Fruit fly (Drosophila melanogaster) whole organism, embryonic: ENCODE measurements around the gene Pop5.
A peak's percentile ranks its signal among the peaks of the same experiment; 100 is the strongest.

Source experiments
- Asciz ChIP-seq: fragments of 200-800 bp; sonication (Bioruptor generic); optimal IDR thresholded peaks from 2 replicates; lab custom pipeline; 2017; ENCODE audit warnings: missing biosample characterization, mild to moderate bottlenecking, missing genetic modification characterization, missing genetic modification reagents
- Atf3 ChIP-seq: fragments of 200-800 bp; sonication (Bioruptor generic); optimal IDR thresholded peaks from 3 replicates; lab custom pipeline; 2016; ENCODE audit warnings: missing biosample characterization, missing genetic modification characterization
- CG10274 ChIP-seq: fragments of 200-800 bp; sonication (Bioruptor generic); optimal IDR thresholded peaks from 3 replicates; lab custom pipeline; 2017; ENCODE audit warnings: missing biosample characterization, mild to moderate bottlenecking, missing genetic modification characterization
- CG10979 ChIP-seq: fragments of 200-800 bp; sonication (Bioruptor generic); optimal IDR thresholded peaks from 2 replicates; lab custom pipeline; 2018; ENCODE audit warnings: missing biosample characterization, mild to moderate bottlenecking, missing genetic modification characterization, moderate library complexity
- CG11723 ChIP-seq: fragments of 200-800 bp; sonication (Bioruptor generic); optimal IDR thresholded peaks from 2 replicates; lab custom pipeline; 2017; ENCODE audit warnings: missing biosample characterization, mild to moderate bottlenecking, missing genetic modification characterization
- CG12104 ChIP-seq: fragments of 200-800 bp; sonication (Bioruptor generic); optimal IDR thresholded peaks from 3 replicates; lab custom pipeline; 2016; ENCODE audit warnings: missing biosample characterization, missing genetic modification characterization
- CG12391 ChIP-seq: fragments of 200-800 bp; sonication (Bioruptor generic); optimal IDR thresholded peaks from 3 replicates; lab custom pipeline; 2018; ENCODE audit warnings: missing biosample characterization, mild to moderate bottlenecking, missing genetic modification characterization, moderate library complexity
- CG12744 ChIP-seq: fragments of 200-800 bp; sonication (Bioruptor generic); optimal IDR thresholded peaks from 2 replicates; lab custom pipeline; 2016; ENCODE audit warnings: missing biosample characterization, missing genetic modification characterization
- CG15269 ChIP-seq: fragments of 200-800 bp; sonication (Bioruptor generic); optimal IDR thresholded peaks from 2 replicates; lab custom pipeline; 2018; ENCODE audit warnings: missing biosample characterization, mild to moderate bottlenecking, missing genetic modification characterization, moderate library complexity
- CG18011 ChIP-seq: fragments of 200-800 bp; sonication (Bioruptor generic); optimal IDR thresholded peaks from 2 replicates; lab custom pipeline; 2017; ENCODE audit warnings: missing biosample characterization, missing genetic modification characterization, mild to moderate bottlenecking, moderate library complexity, missing genotype
- CG32532 ChIP-seq: fragments of 200-800 bp; sonication (Bioruptor generic); IDR thresholded peaks from 2 replicates; pipeline ENCODE4 v1.3.6; 2022; ENCODE audit warnings: missing biosample characterization, missing genetic modification characterization
- CG3281 ChIP-seq: fragments of 200-800 bp; sonication (Bioruptor generic); optimal IDR thresholded peaks from 3 replicates; lab custom pipeline; 2017; ENCODE audit warnings: missing biosample characterization, mild to moderate bottlenecking, missing genetic modification characterization
- CG4282 ChIP-seq: fragments of 200-800 bp; sonication (Bioruptor generic); optimal IDR thresholded peaks from 2 replicates; lab custom pipeline; 2016; ENCODE audit warnings: missing biosample characterization, missing genetic modification characterization
- CG4360 ChIP-seq: fragments of 200-800 bp; sonication (Bioruptor generic); IDR thresholded peaks from 2 replicates; pipeline ENCODE4 v1.3.6; 2022; ENCODE audit warnings: missing biosample characterization, missing genetic modification characterization
- CG43689 ChIP-seq: fragments of 200-800 bp; sonication (Bioruptor generic); IDR thresholded peaks from 2 replicates; pipeline ENCODE4 v1.3.6; 2022; ENCODE audit warnings: missing biosample characterization, missing genetic modification characterization
- CG4617 ChIP-seq: fragments of 200-800 bp; sonication (Bioruptor generic); optimal IDR thresholded peaks from 3 replicates; lab custom pipeline; 2016; ENCODE audit warnings: missing biosample characterization, missing genetic modification characterization, borderline replicate concordance
- CG5245 ChIP-seq: fragments of 200-800 bp; sonication (Bioruptor generic); optimal IDR thresholded peaks from 3 replicates; lab custom pipeline; 2016; ENCODE audit warnings: missing biosample characterization, missing genetic modification characterization
- CG6765 ChIP-seq: fragments of 200-800 bp; sonication (Bioruptor generic); optimal IDR thresholded peaks from 3 replicates; lab custom pipeline; 2017; ENCODE audit warnings: missing biosample characterization, mild to moderate bottlenecking, missing genetic modification characterization
- CHES-1-like ChIP-seq: fragments of 200-800 bp; sonication (Bioruptor generic); optimal IDR thresholded peaks from 2 replicates; lab custom pipeline; 2016; ENCODE audit warnings: missing biosample characterization, missing genetic modification characterization
- Drgx ChIP-seq: fragments of 200-800 bp; sonication (Bioruptor generic); IDR thresholded peaks from 2 replicates; pipeline ENCODE4 v1.3.6; 2022; ENCODE audit warnings: missing biosample characterization, missing genetic modification characterization
- HLHmδ ChIP-seq: fragments of 200-800 bp; sonication (Bioruptor generic); optimal IDR thresholded peaks from 2 replicates; lab custom pipeline; 2018; ENCODE audit warnings: missing biosample characterization, mild to moderate bottlenecking, missing genetic modification characterization, moderate library complexity
- Hr39 ChIP-seq: fragments of >200 bp; optimal IDR thresholded peaks from 2 replicates; lab custom pipeline; 2017
- Max ChIP-seq: fragments of 200-800 bp; sonication (Bioruptor generic); optimal IDR thresholded peaks from 2 replicates; lab custom pipeline; 2016; ENCODE audit warnings: missing biosample characterization, mild to moderate bottlenecking, missing genetic modification characterization
- Nf-YC ChIP-seq: fragments of 200-800 bp; optimal IDR thresholded peaks from 3 replicates; lab custom pipeline; 2019; ENCODE audit warnings: missing biosample characterization, mild to moderate bottlenecking, missing genetic modification characterization, moderate library complexity
- Poxn ChIP-seq: fragments of 200-800 bp; sonication (Bioruptor generic); IDR thresholded peaks from 2 replicates; pipeline ENCODE4 v1.3.6; 2022; ENCODE audit warnings: missing biosample characterization, missing genetic modification characterization
- Ptx1 ChIP-seq: fragments of 200-800 bp; sonication (Bioruptor generic); IDR thresholded peaks from 2 replicates; pipeline ENCODE4 v1.3.6; 2022; ENCODE audit warnings: missing biosample characterization, missing genetic modification characterization
- Sox100B ChIP-seq: fragments of 200-800 bp; sonication (Bioruptor generic); optimal IDR thresholded peaks from 3 replicates; lab custom pipeline; 2018; ENCODE audit warnings: missing biosample characterization, mild to moderate bottlenecking, missing genetic modification characterization
- Taf1 ChIP-seq: fragments of 200-800 bp; sonication (Bioruptor generic); IDR thresholded peaks from 2 replicates; pipeline ENCODE4 v1.3.6; 2022; ENCODE audit warnings: missing biosample characterization, missing genetic modification characterization
- Tbp ChIP-seq: fragments of >200 bp; optimal IDR thresholded peaks from 2 replicates; lab custom pipeline; 2018; ENCODE audit warnings: missing biosample characterization, missing genetic modification characterization
- YL-1 ChIP-seq: fragments of 200-800 bp; sonication (Bioruptor generic); optimal IDR thresholded peaks from 3 replicates; lab custom pipeline; 2017; ENCODE audit warnings: missing biosample characterization, mild to moderate bottlenecking, missing genetic modification characterization
- az2 ChIP-seq: fragments of 200-800 bp; sonication (Bioruptor generic); optimal IDR thresholded peaks from 3 replicates; lab custom pipeline; 2016; ENCODE audit warnings: missing biosample characterization, missing genetic modification characterization
- bab2 ChIP-seq: fragments of 200-800 bp; sonication (Bioruptor generic); optimal IDR thresholded peaks from 2 replicates; lab custom pipeline; 2016; ENCODE audit warnings: missing biosample characterization, missing genetic modification characterization
- br ChIP-seq: fragments of >200 bp; optimal IDR thresholded peaks from 2 replicates; lab custom pipeline; 2017
- bsh ChIP-seq, 2 experiments: fragments of 200-800 bp; sonication (Bioruptor generic); optimal IDR thresholded peaks; 2 replicates each; lab custom pipeline; 2017 to 2018; ENCODE audit warnings: mild to moderate bottlenecking in 2 of 2, missing biosample characterization in 2 of 2, missing genetic modification characterization in 2 of 2, moderate library complexity in 1 of 2
- btn ChIP-seq: fragments of 200-800 bp; sonication (Bioruptor generic); optimal IDR thresholded peaks from 2 replicates; lab custom pipeline; 2016; ENCODE audit warnings: missing biosample characterization, missing genetic modification characterization
- ci ChIP-seq: fragments of 200-800 bp; sonication (Bioruptor generic); IDR thresholded peaks from 3 replicates; pipeline ENCODE4 v1.3.6; 2022; ENCODE audit warnings: missing biosample characterization, missing genetic modification characterization
- cwo ChIP-seq: fragments of 200-800 bp; sonication (Bioruptor generic); optimal IDR thresholded peaks from 3 replicates; lab custom pipeline; 2017; ENCODE audit warnings: missing biosample characterization, missing genetic modification characterization, mild to moderate bottlenecking, moderate library complexity, missing genetic modification reagents
- dati ChIP-seq: fragments of 200-800 bp; sonication (Bioruptor generic); IDR thresholded peaks from 2 replicates; pipeline ENCODE4 v1.3.6; 2022; ENCODE audit warnings: missing biosample characterization, missing genetic modification characterization
- dysf ChIP-seq: fragments of 200-800 bp; sonication (Bioruptor generic); IDR thresholded peaks from 3 replicates; pipeline ENCODE4 v1.3.6; 2022; ENCODE audit warnings: missing biosample characterization, missing genetic modification characterization
- emc ChIP-seq: fragments of 200-800 bp; sonication (Bioruptor generic); optimal IDR thresholded peaks from 2 replicates; lab custom pipeline; 2016; ENCODE audit warnings: missing biosample characterization, missing genetic modification characterization
- fru ChIP-seq: fragments of >200 bp; optimal IDR thresholded peaks from 2 replicates; lab custom pipeline; 2017
- gce ChIP-seq: fragments of 200-800 bp; sonication (Bioruptor generic); IDR thresholded peaks from 3 replicates; pipeline ENCODE4 v1.3.6; 2022; ENCODE audit warnings: missing biosample characterization, missing genetic modification characterization
- insv ChIP-seq, 2 experiments: fragments of 200-800 bp; sonication (Bioruptor generic); optimal IDR thresholded peaks; 3 replicates each; lab custom pipeline; 2016 to 2018; ENCODE audit warnings: missing biosample characterization in 2 of 2, missing genetic modification characterization in 2 of 2
- mld ChIP-seq: fragments of 200-800 bp; sonication (Bioruptor generic); IDR thresholded peaks from 3 replicates; pipeline ENCODE4 v1.3.6; 2022; ENCODE audit warnings: missing biosample characterization, missing genetic modification characterization; ENCODE audit not compliant: partially characterized antibody
- nau ChIP-seq: fragments of 200-800 bp; sonication (Bioruptor generic); optimal IDR thresholded peaks from 3 replicates; lab custom pipeline; 2017; ENCODE audit warnings: missing biosample characterization, mild to moderate bottlenecking, missing genetic modification characterization, missing genetic modification reagents
- pita ChIP-seq: fragments of 200-800 bp; sonication (Bioruptor generic); optimal IDR thresholded peaks from 2 replicates; lab custom pipeline; 2017; ENCODE audit warnings: missing biosample characterization, mild to moderate bottlenecking, missing genetic modification characterization
- salm ChIP-seq: fragments of 200-800 bp; sonication (Bioruptor generic); optimal IDR thresholded peaks from 2 replicates; lab custom pipeline; 2018; ENCODE audit warnings: missing biosample characterization, mild to moderate bottlenecking, missing genetic modification characterization
- sens-2 ChIP-seq: fragments of 200-800 bp; sonication (Bioruptor generic); IDR thresholded peaks from 2 replicates; pipeline ENCODE4 v1.3.6; 2022; ENCODE audit warnings: missing biosample characterization, missing genetic modification characterization
- sr ChIP-seq: fragments of 200-800 bp; sonication (Bioruptor generic); IDR thresholded peaks from 3 replicates; pipeline ENCODE4 v1.3.6; 2022; ENCODE audit warnings: missing biosample characterization, missing genetic modification characterization
- toy ChIP-seq: fragments of 200-800 bp; sonication (Bioruptor generic); IDR thresholded peaks from 2 replicates; pipeline ENCODE4 v1.3.6; 2022; ENCODE audit warnings: missing biosample characterization, missing genetic modification characterization
- vfl ChIP-seq: fragments of 200-800 bp; sonication (Bioruptor generic); optimal IDR thresholded peaks from 2 replicates; lab custom pipeline; 2016; ENCODE audit warnings: missing biosample characterization, missing genetic modification characterization

Gene Pop5

DNA sequence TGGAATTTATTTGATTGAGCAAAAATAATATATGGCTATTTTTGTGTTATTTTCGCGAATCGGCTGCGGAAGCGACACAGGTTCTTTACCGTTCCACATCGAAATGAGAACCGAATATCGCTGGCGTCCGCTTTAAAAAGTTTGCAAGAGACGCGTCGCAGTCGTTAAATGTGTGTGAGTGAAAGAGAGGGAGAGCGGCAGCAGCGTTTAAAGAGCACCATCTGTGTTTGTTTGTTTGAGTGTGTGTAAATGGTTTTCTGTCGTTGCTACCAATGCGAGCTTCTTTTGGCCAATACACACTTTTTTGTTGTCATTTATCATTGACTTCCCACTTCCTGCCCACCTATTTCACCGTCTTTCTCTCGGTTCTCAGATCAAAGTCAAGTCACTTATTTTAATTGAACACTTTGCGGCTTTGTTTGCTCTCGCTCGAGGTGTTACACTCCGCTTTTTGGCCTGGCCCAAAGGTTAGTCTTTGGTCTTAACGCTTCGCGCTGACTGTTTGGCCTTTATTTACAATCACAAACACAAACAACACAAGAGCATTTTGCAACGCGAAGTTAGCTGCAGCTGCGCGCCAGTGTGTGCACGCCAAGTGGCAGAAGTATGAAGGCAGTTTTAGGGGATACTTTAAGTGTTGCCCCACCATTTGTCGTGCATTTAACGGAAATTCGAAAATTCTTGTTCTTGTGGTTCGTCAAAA lies 32.7 kb downstream of the Pop5 start, which contains the start of gene CG3764 (continued):
- peak; percentile 46 for TF ChIP-seq CG18011 (GFP tag; lab: Kevin White, UChicago)
- peak; percentile 58 for TF ChIP-seq CG12391 (tag; lab: Kevin White, UChicago)
- no peak for TF ChIP-seq br (lab: Kevin White, UChicago)
- peak; percentile 89 for TF ChIP-seq CG6765
- peak; percentile 93 for TF ChIP-seq ci
- peak; percentile 92 for TF ChIP-seq CHES-1-like (GFP tag; lab: Kevin White, UChicago)
- TF ChIP-seq Hr39 (lab: Kevin White, UChicago): no peak
- TF ChIP-seq az2: peak; percentile 33
- peak; percentile 20 for TF ChIP-seq CG12744 (GFP tag; lab: Kevin White, UChicago)
- peak; percentile 40 for TF ChIP-seq vfl
- TF ChIP-seq Nf-YC: peak; percentile 78
- peak; percentile 77 for TF ChIP-seq btn (GFP tag; lab: Kevin White, UChicago)
- no peak for TF ChIP-seq Poxn (GFP tag; lab: Robert Waterston, UW)
- TF ChIP-seq CG4282 (GFP tag; lab: Kevin White, UChicago): peak; percentile 72
- TF ChIP-seq Ptx1 (GFP tag; lab: Robert Waterston, UW): peak; percentile 52; the same call in 1 of the 2 replicates
- TF ChIP-seq CG4360 (GFP tag; lab: Robert Waterston, UW): peak; percentile 46
- no peak for TF ChIP-seq dati (GFP tag; lab: Robert Waterston, UW)
- TF ChIP-seq fru: no peak
- peak; percentile 50 for TF ChIP-seq CG32532
- TF ChIP-seq Drgx (GFP tag; lab: Robert Waterston, UW): 0 out of 2 replicates have a peak, but pooled peaks have one; percentile 6
- no peak for TF ChIP-seq Sox100B
- TF ChIP-seq insv (GFP tag; optimal IDR thresholded peaks at IDR 0.05; lab: Kevin White, UChicago): peak in 1 of 2 experiments; percentile 39
- no peak for TF ChIP-seq Taf1 (GFP tag; lab: Robert Waterston, UW)
- TF ChIP-seq Asciz (GFP tag; lab: Kevin White, UChicago): peak; percentile 91
- TF ChIP-seq sens-2 (GFP tag; lab: Robert Waterston, UW): peak; percentile 46; the same call in 1 of the 2 replicates
- no peak for TF ChIP-seq nau (GFP tag; lab: Kevin White, UChicago)
- no peak for TF ChIP-seq CG43689
- peak; percentile 30 for TF ChIP-seq CG5245 (GFP tag; lab: Kevin White, UChicago)
- TF ChIP-seq cwo (GFP tag; lab: Kevin White, UChicago): peak; percentile 30
- TF ChIP-seq CG10274 (GFP tag; lab: Kevin White, UChicago): peak; percentile 67
- TF ChIP-seq emc (GFP tag; lab: Kevin White, UChicago): peak; percentile 71
- TF ChIP-seq dysf (GFP tag; lab: Robert Waterston, UW): peak; percentile 61; the same call in 2 of the 3 replicates
- peak; percentile 65; the same call in 1 of the 3 replicates for TF ChIP-seq sr
- peak; percentile 86 for TF ChIP-seq CG4617
- peak; percentile 79 for TF ChIP-seq CG3281 (GFP tag; lab: Kevin White, UChicago)
- peak; percentile 73 for TF ChIP-seq CG15269 (tag; lab: Kevin White, UChicago)
- peak; percentile 78 for TF ChIP-seq CG11723
- TF ChIP-seq salm (tag; lab: Kevin White, UChicago): peak; percentile 63
- TF ChIP-seq YL-1 (GFP tag; lab: Kevin White, UChicago): peak; percentile 96
- TF ChIP-seq bab2 (GFP tag; lab: Kevin White, UChicago): peak; percentile 66
- TF ChIP-seq Tbp (GFP tag; lab: Kevin White, UChicago): no peak
- peak; percentile 24 to 69 for TF ChIP-seq bsh (GFP tag; optimal IDR thresholded peaks at IDR 0.05; lab: Kevin White, UChicago)
- no peak for TF ChIP-seq pita (GFP tag; lab: Kevin White, UChicago)
- peak; percentile 94 for TF ChIP-seq HLHmδ (GFP tag; lab: Kevin White, UChicago)
- peak; percentile 60; the same call in 1 of the 3 replicates for TF ChIP-seq gce
- TF ChIP-seq Atf3 (GFP tag; lab: Kevin White, UChicago): peak; percentile 69
- TF ChIP-seq Max (GFP tag; lab: Kevin White, UChicago): peak; percentile 72
- TF ChIP-seq toy (GFP tag; lab: Robert Waterston, UW): no peak
- TF ChIP-seq mld: no peak
- peak; percentile 56 for TF ChIP-seq CG10979 (tag; lab: Kevin White, UChicago)
- TF ChIP-seq CG12104 (GFP tag; lab: Kevin White, UChicago): peak; percentile 74
